Worm (Caenorhabditis elegans): Measurements from ENCODE around the gene trxr-1.

trxr-1 gene

DNA sequence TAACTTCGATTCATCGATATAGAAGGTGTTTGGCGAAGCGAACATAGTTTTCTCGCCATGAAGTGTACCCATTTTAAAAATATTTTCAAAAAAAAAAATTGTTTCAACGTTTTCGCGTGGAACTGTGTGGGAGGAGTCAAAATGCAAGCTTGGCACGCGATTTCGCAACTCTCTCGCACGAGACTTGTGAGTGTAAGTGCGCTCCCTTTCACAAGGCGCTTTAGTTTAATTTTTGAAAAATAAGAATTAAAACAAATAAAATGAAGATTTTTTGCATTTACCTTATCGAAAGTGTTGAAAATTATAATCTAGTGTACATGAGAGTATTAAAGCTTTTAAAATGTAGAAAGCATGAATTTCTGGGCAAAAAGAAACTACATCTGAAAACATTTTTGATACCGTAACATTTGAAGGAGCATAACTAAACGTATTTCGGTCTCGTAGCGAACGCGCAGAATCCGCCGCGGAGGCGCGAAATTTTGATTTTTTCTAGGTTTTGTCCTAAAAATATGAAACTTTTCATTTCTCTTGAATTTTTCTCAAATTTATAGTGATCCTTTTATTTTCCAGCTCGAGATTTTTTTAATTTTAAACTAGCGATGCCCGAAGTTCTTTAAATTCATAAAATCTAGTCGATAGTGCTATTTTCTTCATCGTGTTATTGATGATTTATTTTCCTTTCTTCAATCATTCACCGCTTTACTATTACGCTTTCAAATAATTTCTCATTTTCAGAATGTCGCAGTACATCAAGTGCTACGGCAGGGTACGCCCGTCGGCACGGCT is 27.9 kb downstream of the trxr-1 start, which contains the start of the genes cogc-2 and klp-18 (continued):
- TF ChIP-seq Y5F2A.4 (GFP tag; optimal IDR thresholded peaks at IDR 0.05) (no peak), zfp-2 (tag; optimal IDR thresholded peaks at IDR 0.05) (peak; percentile 11), mxl-3 (GFP tag; optimal IDR thresholded peaks at IDR 0.05) (peak; percentile 30), D1046.2 (GFP tag; IDR thresholded peaks at IDR 0.05) (no peak), pqm-1 (tag; optimal IDR thresholded peaks at IDR 0.05) (no peak), lin-1 (GFP tag; IDR thresholded peaks at IDR 0.05) (no peak), mxl-2 (GFP tag; conservative IDR thresholded peaks at IDR 0.05) (no peak), ceh-62 (tag; optimal IDR thresholded peaks at IDR 0.05) (no peak), set-16 (GFP tag; IDR thresholded peaks at IDR 0.05) (no peak), php-3 (GFP tag; IDR thresholded peaks at IDR 0.05) (no peak), mdt-29 (GFP tag; IDR thresholded peaks at IDR 0.05) (no peak), lir-3 (tag; optimal IDR thresholded peaks at IDR 0.05) (no peak), snpc-4 (tag; optimal IDR thresholded peaks at IDR 0.05) (no peak), ceh-32 (tag; optimal IDR thresholded peaks at IDR 0.05; ENCODE audit: poor library complexity) (no peak), F26F4.8 (GFP tag; conservative IDR thresholded peaks at IDR 0.05) (no peak), lim-7 (GFP tag; IDR thresholded peaks at IDR 0.05) (no peak), aha-1 (tag) (no peak), Y105C5A.15 (GFP tag; IDR thresholded peaks at IDR 0.05) (no peak), nhr-25 (tag; optimal IDR thresholded peaks at IDR 0.05; ENCODE audit: borderline replicate concordance, insufficient read depth) (peak; percentile 64), cey-2 (tag; optimal IDR thresholded peaks at IDR 0.05; ENCODE audit: borderline replicate concordance, insufficient read depth) (no peak), fkh-10 (GFP tag; optimal IDR thresholded peaks at IDR 0.05) (peak; percentile 37), ama-1 (optimal IDR thresholded peaks at IDR 0.05) (no peak), hlh-11 (tag; optimal IDR thresholded peaks at IDR 0.05) (peak; percentile 71), zag-1 (tag; optimal IDR thresholded peaks at IDR 0.05) (no peak), duxl-1 (tag; optimal IDR thresholded peaks at IDR 0.05; ENCODE audit: poor library complexity) (peak; percentile 66), lsy-2 (tag; optimal IDR thresholded peaks at IDR 0.05) (peak; percentile 36 to 87), nhr-42 (GFP tag; IDR thresholded peaks at IDR 0.05) (no peak), madf-5 (GFP tag; IDR thresholded peaks at IDR 0.05) (no peak), nhr-76 (tag; optimal IDR thresholded peaks at IDR 0.05) (no peak), Y48G9A.11 (GFP tag; IDR thresholded peaks at IDR 0.05) (peak; percentile 69; the same call in 1 of the 2 replicates), hmg-1.1 (GFP tag; IDR thresholded peaks at IDR 0.05) (peak; percentile 74), lin-29 (GFP tag; IDR thresholded peaks at IDR 0.05) (no peak), zip-11 (GFP tag; IDR thresholded peaks at IDR 0.05) (no peak), tag-97 (GFP tag; IDR thresholded peaks at IDR 0.05) (no peak), attf-4 (tag; optimal IDR thresholded peaks at IDR 0.05) (no peak)

DNA sequence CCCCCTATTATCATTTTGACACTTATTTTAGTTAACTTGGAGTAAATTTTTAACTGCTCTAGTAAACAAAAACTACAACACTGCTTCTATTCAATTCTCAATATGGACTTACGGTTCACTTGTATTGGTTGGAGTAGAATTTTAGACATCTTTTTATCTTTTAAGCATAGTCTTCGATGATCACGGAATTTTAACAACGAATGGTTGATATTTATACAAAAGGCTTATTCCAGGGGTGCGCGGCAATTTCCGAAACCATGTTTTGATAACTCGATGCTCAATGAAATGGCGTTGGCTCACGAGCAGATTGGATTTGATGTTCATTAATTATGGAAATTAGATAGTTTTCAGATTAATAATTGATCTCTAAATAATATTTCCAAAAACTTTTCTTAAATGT is 31.7 kb downstream of the trxr-1 start:
- TF ChIP-seq Y5F2A.4 (GFP tag; optimal IDR thresholded peaks at IDR 0.05) (peak; percentile 19), madf-5 (GFP tag; IDR thresholded peaks at IDR 0.05) (peak in 1 of 2 experiments; percentile 68; a peak in 1 of 4 replicates), nhr-41 (GFP tag; IDR thresholded peaks at IDR 0.05) (no peak), nhr-111 (GFP tag; optimal IDR thresholded peaks at IDR 0.05) (peak; percentile 78), F49E8.2 (tag; optimal IDR thresholded peaks at IDR 0.05; ENCODE audit: borderline replicate concordance) (peak; percentile 87), egl-27 (tag; optimal IDR thresholded peaks at IDR 0.05) (no peak), Y105C5A.15 (GFP tag; IDR thresholded peaks at IDR 0.05) (no peak), zfp-3 (GFP tag; conservative IDR thresholded peaks at IDR 0.05) (0 out of 2 replicates have a peak, but pooled peaks have one; percentile 13), daf-8 (GFP tag; IDR thresholded peaks at IDR 0.05) (no peak), aha-1 (tag) (peak; percentile 0), arid-1 (GFP tag; conservative IDR thresholded peaks at IDR 0.05) (peak; percentile 45; the same call in 1 of the 2 replicates), snpc-1.2 (GFP tag; IDR thresholded peaks at IDR 0.05) (peak; percentile 78), lin-38 (GFP tag; IDR thresholded peaks at IDR 0.05) (peak; percentile 63)
